Fruit fly (Drosophila melanogaster) whole organism, wandering third instar larva: Measurements from ENCODE around the gene CG42359.
A peak's percentile ranks its signal among the peaks of the same experiment; 100 is the strongest.

Experiments
- Abd-B ChIP-seq: fragments of >200 bp; optimal IDR thresholded peaks from 2 replicates; lab custom pipeline; 2017; ENCODE audit warnings: missing biosample characterization, missing genetic modification characterization
- CG32264 ChIP-seq: fragments of 200-800 bp; sonication (Bioruptor generic); optimal IDR thresholded peaks from 2 replicates; lab custom pipeline; 2016; ENCODE audit warnings: missing biosample characterization, missing genetic modification characterization
- CG9705 ChIP-seq: fragments of 200-800 bp; sonication (Bioruptor generic); optimal IDR thresholded peaks from 2 replicates; lab custom pipeline; 2018; ENCODE audit warnings: missing biosample characterization, mild to moderate bottlenecking, missing genetic modification characterization
- CrebA ChIP-seq: fragments of 200-800 bp; sonication (Bioruptor generic); optimal IDR thresholded peaks from 2 replicates; lab custom pipeline; 2016; ENCODE audit warnings: missing biosample characterization, mild to moderate bottlenecking, missing genetic modification characterization, borderline replicate concordance
- Dfd ChIP-seq: fragments of >200 bp; optimal IDR thresholded peaks from 2 replicates; lab custom pipeline; 2017; ENCODE audit warnings: missing biosample characterization, missing genetic modification characterization
- Dif ChIP-seq: fragments of 200-275, 200-300 bp; sonication (Bioruptor generic); optimal IDR thresholded peaks from 2 replicates; lab custom pipeline; 2018; ENCODE audit warnings: missing biosample characterization, missing genetic modification characterization; ENCODE audit not compliant: partially characterized antibody
- GATAd ChIP-seq: sonication (Bioruptor generic); optimal IDR thresholded peaks from 2 replicates; lab custom pipeline; 2016; ENCODE audit warnings: missing biosample characterization, missing genetic modification characterization
- HLH106 ChIP-seq: fragments of 200-800 bp; optimal IDR thresholded peaks from 3 replicates; lab custom pipeline; 2019; ENCODE audit warnings: missing biosample characterization, mild to moderate bottlenecking, missing genetic modification characterization, moderate library complexity
- Hnf4 ChIP-seq: fragments of 200-800 bp; sonication (Bioruptor generic); optimal IDR thresholded peaks from 2 replicates; lab custom pipeline; 2016; ENCODE audit warnings: missing biosample characterization, mild to moderate bottlenecking, missing genetic modification characterization
- Hr78 ChIP-seq: fragments of >200 bp; optimal IDR thresholded peaks from 2 replicates; lab custom pipeline; 2017; ENCODE audit warnings: missing biosample characterization, missing genetic modification characterization
- Hr83 ChIP-seq: fragments of 200-300 bp; sonication (Bioruptor generic); optimal IDR thresholded peaks from 2 replicates; lab custom pipeline; 2016; ENCODE audit warnings: missing biosample characterization, mild to moderate bottlenecking, missing genetic modification characterization, moderate library complexity; ENCODE audit not compliant: poor library complexity, severe bottlenecking
- Jra ChIP-seq: sonication (Bioruptor generic); optimal IDR thresholded peaks from 2 replicates; lab custom pipeline; 2016; ENCODE audit warnings: missing biosample characterization, missing genetic modification characterization
- Mio ChIP-seq: sonication (Bioruptor generic); optimal IDR thresholded peaks from 2 replicates; lab custom pipeline; 2016; ENCODE audit warnings: missing biosample characterization, missing genetic modification characterization
- Myc ChIP-seq: fragments of >200 bp; optimal IDR thresholded peaks from 2 replicates; lab custom pipeline; 2017
- N ChIP-seq: fragments of >200 bp; optimal IDR thresholded peaks from 2 replicates; lab custom pipeline; 2018; ENCODE audit warnings: missing biosample characterization, missing external identifiers, missing genetic modification characterization
- OdsH ChIP-seq: fragments of 200-800 bp; sonication (Bioruptor generic); optimal IDR thresholded peaks from 2 replicates; lab custom pipeline; 2016; ENCODE audit warnings: missing biosample characterization, mild to moderate bottlenecking, missing genetic modification characterization
- Rel ChIP-seq, 2 experiments: fragments of 200-800 bp; sonication (Bioruptor generic) in 1 of 2; optimal IDR thresholded peaks; 2 replicates in 1 of 2; 3 replicates in 1 of 2; lab custom pipeline; 2016 to 2019; ENCODE audit warnings: mild to moderate bottlenecking in 2 of 2, missing biosample characterization in 2 of 2, missing genetic modification characterization in 2 of 2, moderate library complexity in 1 of 2
- Sp1 ChIP-seq: fragments of 200-800 bp; sonication (Bioruptor generic); optimal IDR thresholded peaks from 3 replicates; lab custom pipeline; 2019; ENCODE audit warnings: missing biosample characterization, mild to moderate bottlenecking, missing genetic modification characterization, moderate library complexity
- Vsx2 ChIP-seq: fragments of 200-300, 225-300 bp; sonication (Bioruptor generic); optimal IDR thresholded peaks from 2 replicates; lab custom pipeline; 2018; ENCODE audit warnings: missing biosample characterization, missing genetic modification characterization; ENCODE audit not compliant: partially characterized antibody
- br ChIP-seq: fragments of 200-800 bp; sonication (Bioruptor generic); optimal IDR thresholded peaks from 2 replicates; lab custom pipeline; 2016; ENCODE audit warnings: missing biosample characterization, missing genetic modification characterization
- brk ChIP-seq: fragments of 200-800 bp; sonication (Bioruptor generic); optimal IDR thresholded peaks from 2 replicates; lab custom pipeline; 2016; ENCODE audit warnings: missing biosample characterization, mild to moderate bottlenecking, missing genetic modification characterization
- dl ChIP-seq, 2 experiments: fragments of 175-275, 200-275 bp in 1 of 2; fragments of 200-275 bp in 1 of 2; sonication (Bioruptor generic); optimal IDR thresholded peaks; lab custom pipeline; 2018; ENCODE audit warnings: mild to moderate bottlenecking in 2 of 2, missing biosample characterization in 2 of 2, missing genetic modification characterization in 2 of 2, moderate library complexity in 2 of 2; ENCODE audit not compliant: partially characterized antibody in 2 of 2, insufficient read depth in 1 of 2
- dsf ChIP-seq: sonication (Bioruptor generic); optimal IDR thresholded peaks from 2 replicates; lab custom pipeline; 2016; ENCODE audit warnings: missing biosample characterization, missing genetic modification characterization, borderline replicate concordance
- ey ChIP-seq: fragments of 200-800 bp; sonication (Bioruptor generic); optimal IDR thresholded peaks from 2 replicates; lab custom pipeline; 2016; ENCODE audit warnings: missing biosample characterization, missing genetic modification characterization
- foxo ChIP-seq, 2 experiments: fragments of 200-800 bp; sonication (Bioruptor generic); optimal IDR thresholded peaks; 2 replicates in 1 of 2; 3 replicates in 1 of 2; lab custom pipeline; 2016 to 2017; ENCODE audit warnings: missing biosample characterization in 2 of 2, missing genetic modification characterization in 2 of 2
- fru ChIP-seq: fragments of 200-800 bp; sonication (Bioruptor generic); optimal IDR thresholded peaks from 3 replicates; lab custom pipeline; 2016; ENCODE audit warnings: missing biosample characterization, mild to moderate bottlenecking, missing genetic modification characterization
- h ChIP-seq: fragments of 200-800 bp; sonication (Bioruptor generic); optimal IDR thresholded peaks from 3 replicates; lab custom pipeline; 2016; ENCODE audit warnings: missing biosample characterization, mild to moderate bottlenecking, missing genetic modification characterization
- jim ChIP-seq: fragments of 175-275, 200-325 bp; sonication (Bioruptor generic); optimal IDR thresholded peaks from 2 replicates; lab custom pipeline; 2016; ENCODE audit warnings: missing biosample characterization, mild to moderate bottlenecking, missing genetic modification characterization
- lola ChIP-seq: fragments of >200 bp; optimal IDR thresholded peaks from 2 replicates; lab custom pipeline; 2017; ENCODE audit warnings: missing biosample characterization, missing genetic modification characterization
- pan ChIP-seq: fragments of >200 bp; optimal IDR thresholded peaks from 2 replicates; lab custom pipeline; 2017
- psq ChIP-seq: fragments of 200-800 bp; sonication (Bioruptor generic); optimal IDR thresholded peaks from 3 replicates; lab custom pipeline; 2017; ENCODE audit warnings: missing biosample characterization, mild to moderate bottlenecking, missing genetic modification characterization, moderate library complexity
- rgr ChIP-seq: fragments of 200-800 bp; sonication (Bioruptor generic); optimal IDR thresholded peaks from 3 replicates; lab custom pipeline; 2016; ENCODE audit warnings: missing biosample characterization, mild to moderate bottlenecking, missing genetic modification characterization
- sage ChIP-seq: fragments of 200-800 bp; sonication (Bioruptor generic); optimal IDR thresholded peaks from 2 replicates; lab custom pipeline; 2016; ENCODE audit warnings: missing biosample characterization, mild to moderate bottlenecking, missing genetic modification characterization
- sv ChIP-seq: fragments of 200-800 bp; sonication (Bioruptor generic); optimal IDR thresholded peaks from 3 replicates; lab custom pipeline; 2016; ENCODE audit warnings: missing biosample characterization, missing genetic modification characterization
- usp ChIP-seq: fragments of >200 bp; optimal IDR thresholded peaks from 2 replicates; lab custom pipeline; 2017; ENCODE audit warnings: missing biosample characterization, missing genetic modification characterization
- woc ChIP-seq: sonication (Bioruptor generic); optimal IDR thresholded peaks from 2 replicates; lab custom pipeline; 2016; ENCODE audit warnings: missing biosample characterization, mild to moderate bottlenecking, missing genetic modification characterization

CG42359 gene

dm6 chr3R:19174512-19174911 is 12.4 kb upstream of the CG42359 start:
- TF ChIP-seq woc (GFP tag; lab: Kevin White, UChicago) (no peak), jim (GFP tag; lab: Kevin White, UChicago) (no peak), Hnf4 (GFP tag; lab: Kevin White, UChicago) (no peak), N (GFP tag; lab: Kevin White, UChicago) (no peak), rgr (no peak), dl (GFP tag; optimal IDR thresholded peaks at IDR 0.05; lab: Kevin White, UChicago; ENCODE audit: insufficient read depth in 1 of 2, partially characterized antibody in 2 of 2) (no peak), CG9705 (GFP tag; lab: Kevin White, UChicago) (no peak)

- TF ChIP-seq Hr83 (GFP tag; lab: Kevin White, UChicago) (no peak), Hnf4 (GFP tag; lab: Kevin White, UChicago) (no peak), Rel (GFP tag; optimal IDR thresholded peaks at IDR 0.05; lab: Kevin White, UChicago) (no peak), Rel (tag; optimal IDR thresholded peaks at IDR 0.05; lab: Kevin White, UChicago) (no peak), dl (GFP tag; optimal IDR thresholded peaks at IDR 0.05; lab: Kevin White, UChicago; ENCODE audit: insufficient read depth in 1 of 2, partially characterized antibody in 2 of 2) (no peak), GATAd (GFP tag; lab: Kevin White, UChicago) (no peak), sage (GFP tag; lab: Kevin White, UChicago) (no peak), fru (no peak), sv (no peak), Hr78 (GFP tag; lab: Kevin White, UChicago) (no peak), ey (GFP tag; lab: Kevin White, UChicago) (no peak), CG9705 (GFP tag; lab: Kevin White, UChicago) (no peak)
These were observed 5.4 kb upstream of the CG42359 start for dm6 chr3R:19167521-19167920.

- no peak for TF ChIP-seq CrebA
- TF ChIP-seq Hnf4 (GFP tag; lab: Kevin White, UChicago), result no peak
- no peak for TF ChIP-seq h (GFP tag; lab: Kevin White, UChicago)
- TF ChIP-seq Sp1 (GFP tag; lab: Kevin White, UChicago), result peak; percentile 19
- no peak for TF ChIP-seq br
- TF ChIP-seq Dif (GFP tag; lab: Kevin White, UChicago), result no peak
- no peak for TF ChIP-seq Rel (GFP tag; optimal IDR thresholded peaks at IDR 0.05; lab: Kevin White, UChicago)
- TF ChIP-seq Rel (tag; optimal IDR thresholded peaks at IDR 0.05; lab: Kevin White, UChicago), result peak; percentile 17
- no peak for TF ChIP-seq lola (GFP tag; lab: Kevin White, UChicago)
- no peak for TF ChIP-seq Mio
- no peak for TF ChIP-seq OdsH (GFP tag; lab: Kevin White, UChicago)
- no peak for TF ChIP-seq N (GFP tag; lab: Kevin White, UChicago)
- peak; percentile 47 for TF ChIP-seq fru
- TF ChIP-seq dsf (GFP tag; lab: Kevin White, UChicago), result no peak
- no peak for TF ChIP-seq Hr78 (GFP tag; lab: Kevin White, UChicago)
- TF ChIP-seq CG9705 (GFP tag; lab: Kevin White, UChicago), result no peak
- TF ChIP-seq sage (GFP tag; lab: Kevin White, UChicago), result no peak
- TF ChIP-seq jim (GFP tag; lab: Kevin White, UChicago), result no peak
- TF ChIP-seq Jra (GFP tag; lab: Kevin White, UChicago), result no peak
- TF ChIP-seq rgr, result no peak
- TF ChIP-seq brk (GFP tag; lab: Kevin White, UChicago), result peak; percentile 15
- no peak for TF ChIP-seq pan (lab: Kevin White, UChicago)
- TF ChIP-seq woc (GFP tag; lab: Kevin White, UChicago), result peak; percentile 32
- TF ChIP-seq GATAd (GFP tag; lab: Kevin White, UChicago), result no peak
- no peak for TF ChIP-seq usp (GFP tag; lab: Kevin White, UChicago)
- TF ChIP-seq psq (GFP tag; lab: Kevin White, UChicago), result peak; percentile 65
- TF ChIP-seq Hr83 (GFP tag; lab: Kevin White, UChicago), result no peak
- peak; percentile 2 for TF ChIP-seq HLH106 (tag; lab: Kevin White, UChicago)
- no peak for TF ChIP-seq Dfd
- TF ChIP-seq Vsx2 (GFP tag; lab: Kevin White, UChicago), result no peak
- TF ChIP-seq sv, result no peak
- TF ChIP-seq Abd-B (GFP tag; lab: Kevin White, UChicago), result no peak
- no peak for TF ChIP-seq foxo (GFP tag; optimal IDR thresholded peaks at IDR 0.05; lab: Kevin White, UChicago)
- peak; percentile 27 for TF ChIP-seq ey (GFP tag; lab: Kevin White, UChicago)
- no peak for TF ChIP-seq CG32264
- TF ChIP-seq Myc, result no peak
These were observed 4.1 kb upstream of the CG42359 start for dm6 chr3R:19166077-19166778.
